Fruit fly (Drosophila melanogaster): ENCODE measurements around the gene Muc18B.
A peak's percentile ranks its signal among the peaks of the same experiment; 100 is the strongest.

The Muc18B gene

DNA sequence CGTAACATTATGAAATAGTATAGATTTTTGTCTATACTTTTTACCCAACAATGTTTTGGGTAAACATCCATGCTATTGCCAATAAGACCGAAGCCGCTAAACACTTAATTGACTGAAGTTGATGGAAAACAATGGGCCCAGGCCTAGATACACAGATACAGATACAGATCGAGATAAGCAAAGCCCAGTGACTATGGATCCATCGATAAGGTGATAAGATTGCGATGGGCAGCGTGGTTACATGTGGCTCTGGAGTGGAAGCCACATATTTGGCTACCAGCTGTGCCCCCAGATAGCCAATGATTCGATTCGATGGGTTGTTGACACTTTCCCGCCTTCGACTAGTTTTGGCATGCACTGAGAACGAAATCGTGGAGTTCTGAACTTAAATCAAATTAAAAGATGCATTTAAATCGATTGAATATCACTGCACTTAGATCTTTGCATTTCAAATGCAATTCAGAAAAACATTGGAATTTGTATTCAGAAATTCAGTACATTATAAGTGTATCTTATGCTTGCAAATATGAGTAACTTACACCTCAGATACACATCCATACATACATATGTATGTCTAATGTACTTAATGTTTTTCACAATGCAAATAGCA is 25.0 kb downstream of the Muc18B start:
- no peak for TF ChIP-seq Hr39 (GFP tag; optimal IDR thresholded peaks at IDR 0.05)
- no peak for TF ChIP-seq net (GFP tag; optimal IDR thresholded peaks at IDR 0.05)
- TF ChIP-seq CG16779 (tag; optimal IDR thresholded peaks at IDR 0.05): no peak
- TF ChIP-seq topi (GFP tag; optimal IDR thresholded peaks at IDR 0.05): no peak
- TF ChIP-seq dac (GFP tag; optimal IDR thresholded peaks at IDR 0.05): no peak
- no peak for TF ChIP-seq CG3032 (tag; optimal IDR thresholded peaks at IDR 0.05)
- TF ChIP-seq CG34406 (GFP tag; optimal IDR thresholded peaks at IDR 0.05): no peak
- no peak for TF ChIP-seq dsx (GFP tag; optimal IDR thresholded peaks at IDR 0.05; ENCODE audit: poor library complexity, severe bottlenecking)
- TF ChIP-seq Eip93F (GFP tag; optimal IDR thresholded peaks at IDR 0.05): no peak
- TF ChIP-seq Sox14 (GFP tag; optimal IDR thresholded peaks at IDR 0.05): no peak
- no peak for TF ChIP-seq ss (GFP tag; optimal IDR thresholded peaks at IDR 0.05)
- TF ChIP-seq Ets96B (tag; optimal IDR thresholded peaks at IDR 0.05): no peak
- no peak for TF ChIP-seq CG11762 (GFP tag; optimal IDR thresholded peaks at IDR 0.05; ENCODE audit: insufficient read depth)
- TF ChIP-seq svp (GFP tag): no peak

DNA sequence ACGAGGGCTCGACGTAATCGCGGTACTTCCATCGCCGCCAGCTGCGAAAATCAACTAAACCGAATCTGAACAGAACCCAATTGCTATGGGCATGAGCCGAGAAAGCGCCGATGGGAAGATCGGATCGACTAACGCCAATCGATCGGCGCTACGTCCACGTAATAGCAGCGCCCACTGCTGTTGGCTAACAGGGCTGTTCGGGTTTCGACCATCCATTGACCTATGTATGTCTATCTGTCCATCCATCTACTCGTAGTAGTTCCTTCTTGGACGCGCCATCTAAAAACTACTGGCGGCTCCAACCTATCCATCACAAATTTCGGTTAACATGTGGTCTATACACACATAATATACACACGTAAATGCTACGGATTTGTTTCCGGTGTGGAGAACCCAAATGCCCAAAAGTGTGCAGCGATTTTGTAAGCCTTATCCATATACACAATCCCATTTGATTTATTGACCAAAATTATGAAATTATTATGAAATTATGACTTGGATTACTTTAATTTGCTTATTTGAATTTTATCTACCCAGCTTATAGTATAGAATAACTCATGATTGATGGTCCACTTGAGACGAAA is 26.6 kb downstream of the Muc18B start, which contains the start of gene CG14196:
Gene CG14196, minus strand, starts transcription at position 51 of the 584 bp plus-strand sequence.
- TF ChIP-seq eg (GFP tag; IDR thresholded peaks at IDR 0.05): no peak
- TF ChIP-seq Sox102F (GFP tag; optimal IDR thresholded peaks at IDR 0.05): no peak
- TF ChIP-seq CG1621 (tag; optimal IDR thresholded peaks at IDR 0.05): no peak
- TF ChIP-seq svp (GFP tag): peak; percentile 79
- TF ChIP-seq Eip78C (GFP tag): peak; percentile 52
- TF ChIP-seq CG15336 (GFP tag; IDR thresholded peaks at IDR 0.05): no peak
- no peak for TF ChIP-seq CG8632 (GFP tag; optimal IDR thresholded peaks at IDR 0.05)
- no peak for TF ChIP-seq Smox (GFP tag; optimal IDR thresholded peaks at IDR 0.05)
- peak; percentile 5 for TF ChIP-seq vri (GFP tag; optimal IDR thresholded peaks at IDR 0.05)
- TF ChIP-seq esn (GFP tag; optimal IDR thresholded peaks at IDR 0.05): no peak

DNA sequence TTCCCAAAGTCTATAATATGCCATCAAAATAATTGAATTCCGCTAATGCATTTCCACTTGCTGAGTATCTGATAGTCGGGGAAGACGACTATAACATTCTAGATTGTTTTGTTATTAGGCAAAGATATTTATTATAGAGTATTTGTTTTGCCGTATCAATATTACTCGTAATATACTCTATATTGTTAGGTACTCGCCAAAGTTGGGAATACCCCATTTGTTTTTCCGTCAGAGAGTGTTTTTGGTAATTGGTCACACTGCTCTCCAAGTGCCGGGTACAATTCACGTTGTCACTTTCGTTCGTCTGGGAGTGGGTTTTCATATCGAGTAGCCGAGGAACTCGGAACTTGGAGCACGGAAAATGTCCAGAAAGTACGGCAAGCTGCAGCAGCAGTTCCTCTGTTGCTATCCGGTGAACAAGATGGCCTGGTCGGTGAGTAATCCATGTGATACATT is 28.1 kb downstream of the Muc18B start, which contains the start of gene CG7889:
Gene CG7889, plus strand, starts transcription at position 253 of the 456 bp plus-strand sequence.
- TF ChIP-seq fd59A (GFP tag; optimal IDR thresholded peaks at IDR 0.05) (no peak), svp (GFP tag) (peak; percentile 62), Smox (GFP tag; optimal IDR thresholded peaks at IDR 0.05) (peak; percentile 15), Blimp-1 (GFP tag; optimal IDR thresholded peaks at IDR 0.05) (peak; percentile 78), CG6163 (GFP tag; IDR thresholded peaks at IDR 0.05) (peak; percentile 37; the same call in 1 of the 3 replicates), cyc (GFP tag; optimal IDR thresholded peaks at IDR 0.05) (peak; percentile 30), CG11902 (GFP tag; optimal IDR thresholded peaks at IDR 0.05) (no peak), achi (GFP tag; optimal IDR thresholded peaks at IDR 0.05) (peak; percentile 11), CG11762 (GFP tag; optimal IDR thresholded peaks at IDR 0.05; ENCODE audit: insufficient read depth) (no peak), CG15336 (GFP tag; IDR thresholded peaks at IDR 0.05) (0 out of 2 replicates have a peak, but pooled peaks have one; percentile 11), CG6792 (GFP tag; optimal IDR thresholded peaks at IDR 0.05) (no peak), CG1621 (tag; optimal IDR thresholded peaks at IDR 0.05) (no peak), spab (GFP tag; optimal IDR thresholded peaks at IDR 0.05) (no peak), OdsH (GFP tag; optimal IDR thresholded peaks at IDR 0.05) (no peak), CG31627 (GFP tag; optimal IDR thresholded peaks at IDR 0.05) (no peak), ss (GFP tag; optimal IDR thresholded peaks at IDR 0.05) (no peak), esn (GFP tag; optimal IDR thresholded peaks at IDR 0.05) (peak; percentile 8), CG10669 (GFP tag; optimal IDR thresholded peaks at IDR 0.05) (peak; percentile 31), Hr38 (GFP tag; optimal IDR thresholded peaks at IDR 0.05) (no peak), acj6 (GFP tag; optimal IDR thresholded peaks at IDR 0.05) (peak; percentile 26), CG6808 (GFP tag; optimal IDR thresholded peaks at IDR 0.05) (no peak), CG11294 (GFP tag; IDR thresholded peaks at IDR 0.05) (no peak), dac (GFP tag; optimal IDR thresholded peaks at IDR 0.05) (no peak), CG3032 (tag; optimal IDR thresholded peaks at IDR 0.05) (peak; percentile 16), lz (GFP tag; optimal IDR thresholded peaks at IDR 0.05) (no peak), pdm3 (GFP tag; optimal IDR thresholded peaks at IDR 0.05) (peak; percentile 5), Eip78C (GFP tag) (peak; percentile 78), CG10631 (GFP tag; optimal IDR thresholded peaks at IDR 0.05) (no peak), CG3919 (GFP tag; optimal IDR thresholded peaks at IDR 0.05) (peak; percentile 39), Eip93F (GFP tag; optimal IDR thresholded peaks at IDR 0.05) (no peak), salr (GFP tag; optimal IDR thresholded peaks at IDR 0.05) (no peak), Gug (GFP tag; IDR thresholded peaks at IDR 0.05) (no peak), dsx (GFP tag; optimal IDR thresholded peaks at IDR 0.05; ENCODE audit: poor library complexity, severe bottlenecking) (no peak), vri (GFP tag; optimal IDR thresholded peaks at IDR 0.05) (no peak), CG7368 (GFP tag; optimal IDR thresholded peaks at IDR 0.05) (no peak)
